Worm (Caenorhabditis elegans): ENCODE measurements around the gene nspd-5.
"Not testable (repeated sequence)": the region's sequence is repeated elsewhere in the genome, so short reads cannot be mapped to it uniquely, and the experiment has no call there.

nspd-5 gene

DNA sequence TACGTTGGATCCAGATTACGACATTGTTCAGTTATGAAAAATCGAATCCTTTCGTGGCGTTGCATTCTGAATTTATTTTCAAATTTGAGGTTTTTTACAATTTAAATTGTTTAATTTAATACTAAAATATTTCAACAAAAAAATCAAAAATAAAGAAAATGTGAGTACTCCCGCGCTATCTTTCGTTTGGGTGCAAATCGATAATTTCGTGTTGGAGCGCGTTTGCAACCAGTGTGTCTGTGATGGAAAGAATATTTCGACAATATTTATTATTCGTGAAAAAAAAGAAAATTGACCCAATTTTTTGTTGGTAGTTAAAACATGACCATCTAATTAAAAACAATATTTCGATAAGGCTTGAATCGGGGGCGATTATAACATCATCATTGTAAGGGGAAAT, 41.9 kb upstream of the nspd-5 start, which contains the start of gene R05F9.9 (continued):
- TF ChIP-seq egrh-3 (GFP tag; IDR thresholded peaks at IDR 0.05) (no peak), lsy-27 (tag; optimal IDR thresholded peaks at IDR 0.05; ENCODE audit: borderline replicate concordance, insufficient read depth) (no peak), ceh-79 (tag; optimal IDR thresholded peaks at IDR 0.05) (peak; percentile 12), let-526 (GFP tag; IDR thresholded peaks at IDR 0.05) (no peak), F57C9.4 (tag; optimal IDR thresholded peaks at IDR 0.05) (no peak), attf-6 (GFP tag; IDR thresholded peaks at IDR 0.05) (no peak), sptf-2 (GFP tag; optimal IDR thresholded peaks at IDR 0.05) (no peak), ceh-40 (GFP tag; IDR thresholded peaks at IDR 0.05) (no peak), snpc-3.4 (tag; optimal IDR thresholded peaks at IDR 0.05) (no peak), F49E8.2 (tag; optimal IDR thresholded peaks at IDR 0.05; ENCODE audit: insufficient read depth) (no peak), repo-1 (tag; optimal IDR thresholded peaks at IDR 0.05) (peak; percentile 56), him-1 (tag; optimal IDR thresholded peaks at IDR 0.05) (no peak), T07F8.4 (tag; optimal IDR thresholded peaks at IDR 0.05) (no peak), ceh-91 (GFP tag; IDR thresholded peaks at IDR 0.05) (no peak), Y53F4B.3 (GFP tag; IDR thresholded peaks at IDR 0.05) (no peak), B0035.1 (tag; optimal IDR thresholded peaks at IDR 0.05) (no peak), K12H6.12 (tag; optimal IDR thresholded peaks at IDR 0.05) (no peak), nhr-80 (tag; optimal IDR thresholded peaks at IDR 0.05) (peak; percentile 17), F23B12.7 (tag; optimal IDR thresholded peaks at IDR 0.05; ENCODE audit: insufficient read depth) (peak; percentile 55), lin-35 (GFP tag; optimal IDR thresholded peaks at IDR 0.05) (peak in 1 of 3 experiments; percentile 58), dpff-1 (tag; optimal IDR thresholded peaks at IDR 0.05) (no peak), snpc-1.3 (tag; optimal IDR thresholded peaks at IDR 0.05; ENCODE audit: insufficient read depth) (peak; percentile 8), lir-1 (GFP tag; conservative IDR thresholded peaks at IDR 0.05) (no peak), ets-4 (GFP tag; optimal IDR thresholded peaks at IDR 0.05) (no peak), lin-54 (GFP tag; optimal IDR thresholded peaks at IDR 0.05) (peak; percentile 59), tbx-9 (tag; optimal IDR thresholded peaks at IDR 0.05; ENCODE audit: borderline replicate concordance) (no peak), F55B11.4 (tag; optimal IDR thresholded peaks at IDR 0.05; ENCODE audit: borderline replicate concordance, insufficient read depth) (no peak), hlh-26 (GFP tag; conservative IDR thresholded peaks at IDR 0.05) (no peak), F39B2.1 (GFP tag; IDR thresholded peaks at IDR 0.05) (0 out of 2 replicates have a peak, but pooled peaks have one; percentile 15), nfyb-1 (GFP tag; IDR thresholded peaks at IDR 0.05) (peak; percentile 52), B0336.3 (GFP tag; IDR thresholded peaks at IDR 0.05) (peak; percentile 41; the same call in 1 of the 2 replicates), bed-1 (GFP tag; IDR thresholded peaks at IDR 0.05) (no peak), Y56A3A.18 (GFP tag; IDR thresholded peaks at IDR 0.05) (no peak), dpl-1 (GFP tag; optimal IDR thresholded peaks at IDR 0.05) (no peak), mcd-1 (GFP tag; IDR thresholded peaks at IDR 0.05) (peak; percentile 52; the same call in 1 of the 2 replicates), zim-3 (tag; optimal IDR thresholded peaks at IDR 0.05) (no peak), F22D6.2 (tag; optimal IDR thresholded peaks at IDR 0.05) (no peak), madf-10 (tag; optimal IDR thresholded peaks at IDR 0.05) (peak; percentile 21), gei-17 (GFP tag; optimal IDR thresholded peaks at IDR 0.05) (peak; percentile 28)

ce11 chrII:4898529-4898928, 38.4 kb upstream of the nspd-5 start, which contains the start of gene msp-32:
msp-32 (plus strand) TSS chrII:4898829.
- TF ChIP-seq ztf-6 (GFP tag; IDR thresholded peaks at IDR 0.05); somi-1 (GFP tag; optimal IDR thresholded peaks at IDR 0.05); aptf-3 (GFP tag; IDR thresholded peaks at IDR 0.05): not testable (repeated sequence)
